Fruit fly (Drosophila melanogaster) Kc167 (cell line): ENCODE results near the gene daw.

Source experiments
- Myc ChIP-seq: fragments of >200 bp; optimal IDR thresholded peaks from 2 replicates; lab custom pipeline; 2017; ENCODE audit warnings: missing external identifiers
- Sin3A ChIP-seq: fragments of >200 bp; optimal IDR thresholded peaks from 2 replicates; lab custom pipeline; 2018; ENCODE audit warnings: missing external identifiers
- h ChIP-seq: fragments of >200 bp; optimal IDR thresholded peaks from 3 replicates; lab custom pipeline; 2018; ENCODE audit warnings: missing external identifiers
- insv ChIP-seq: fragments of >200 bp; optimal IDR thresholded peaks from 3 replicates; lab custom pipeline; 2018; ENCODE audit warnings: missing external identifiers
- psq ChIP-seq: fragments of >200 bp; optimal IDR thresholded peaks from 2 replicates; lab custom pipeline; 2017; ENCODE audit warnings: missing external identifiers
- ttk ChIP-seq: sonication (Bioruptor generic); optimal IDR thresholded peaks from 2 replicates; lab custom pipeline; 2017; ENCODE audit warnings: missing external identifiers

The daw gene

DNA sequence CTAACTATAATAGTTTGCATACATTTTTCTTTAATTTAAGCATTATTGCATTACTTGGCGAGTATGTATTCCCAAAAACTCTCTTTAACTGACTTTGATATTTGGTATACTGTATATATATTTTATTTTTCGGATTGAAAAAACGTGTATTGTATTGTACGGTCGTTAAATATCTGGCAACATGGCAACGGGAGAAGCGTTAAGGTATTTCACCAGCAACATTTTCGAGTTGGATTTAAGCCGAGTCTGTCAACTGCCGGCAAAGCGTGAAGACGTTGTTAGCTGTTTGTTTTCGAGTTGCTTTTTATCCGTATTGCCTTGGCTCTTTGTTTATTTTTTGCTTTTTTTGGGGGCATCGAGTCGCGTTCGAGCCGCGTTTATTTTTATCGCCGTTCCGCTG lies 34.8 kb downstream of the daw start, which contains the start of gene CG2975:
TSS of gene CG2975 (plus strand) at position 275 of the 400 bp plus-strand sequence.
- no peak for TF ChIP-seq psq (lab: Kevin White, UChicago)
- TF ChIP-seq insv (lab: Kevin White, UChicago) = no peak
- no peak for TF ChIP-seq ttk (lab: Kevin White, UChicago)
- no peak for TF ChIP-seq Sin3A (lab: Kevin White, UChicago)
- TF ChIP-seq Myc (lab: Kevin White, UChicago) = no peak
- TF ChIP-seq h (lab: Kevin White, UChicago) = no peak

- TF ChIP-seq insv (lab: Kevin White, UChicago) = no peak
- TF ChIP-seq psq (lab: Kevin White, UChicago) = no peak
- no peak for TF ChIP-seq Myc (lab: Kevin White, UChicago)
- TF ChIP-seq Sin3A (lab: Kevin White, UChicago) = no peak
- no peak for TF ChIP-seq h (lab: Kevin White, UChicago)
- no peak for TF ChIP-seq ttk (lab: Kevin White, UChicago)
Measured at dm6 chr2L:2840311-2840710, 35.2 kb downstream of the daw start.

DNA sequence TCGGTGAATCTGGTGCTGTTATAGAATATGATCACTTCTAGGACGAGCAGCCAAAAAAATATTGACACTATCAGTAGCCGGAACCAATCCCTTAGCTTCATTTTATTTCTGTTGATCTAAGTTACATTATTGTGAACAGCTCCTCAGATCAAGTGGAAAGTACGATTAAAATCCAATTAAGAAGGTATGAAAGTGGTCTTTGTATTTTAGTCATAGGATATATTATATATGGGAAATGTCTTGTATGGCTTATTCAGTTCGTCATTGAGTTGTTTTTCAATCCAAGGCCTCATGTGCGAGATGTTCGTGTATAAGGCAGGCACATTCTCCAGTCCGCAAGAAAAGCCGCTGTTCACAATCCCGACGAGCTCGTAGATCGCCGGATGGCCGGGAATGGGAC lies 39.4 kb downstream of the daw start, which contains the start of gene CG18558:
TSS of gene CG18558 (minus strand) at position 101 of the 400 bp plus-strand sequence.
- TF ChIP-seq Myc (lab: Kevin White, UChicago) (no peak), ttk (lab: Kevin White, UChicago) (no peak), insv (lab: Kevin White, UChicago) (no peak), Sin3A (lab: Kevin White, UChicago) (no peak), psq (lab: Kevin White, UChicago) (no peak), h (lab: Kevin White, UChicago) (no peak)

DNA sequence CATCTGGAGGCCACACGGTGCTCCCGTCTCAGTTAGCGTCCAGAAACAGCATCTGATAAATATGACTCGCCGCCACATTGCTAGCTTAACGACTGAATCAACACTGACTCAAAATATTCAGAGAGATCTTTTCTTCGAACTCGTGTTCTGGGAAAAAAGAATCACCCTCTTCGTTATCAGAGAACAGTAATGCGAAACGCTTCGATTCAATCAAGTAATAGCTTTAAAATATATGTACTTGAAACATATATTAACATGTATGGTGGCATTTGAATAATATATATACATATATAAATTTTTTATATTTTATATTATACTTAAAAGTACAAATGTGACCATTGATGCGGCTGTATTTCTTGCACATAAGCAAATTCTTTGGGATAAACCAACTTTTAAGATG lies 40.6 kb downstream of the daw start, which contains the start of gene CG18557:
TSS of gene CG18557 (minus strand) at position 101 of the 400 bp plus-strand sequence.
- TF ChIP-seq psq (lab: Kevin White, UChicago) (no peak), ttk (lab: Kevin White, UChicago) (no peak), Sin3A (lab: Kevin White, UChicago) (no peak), h (lab: Kevin White, UChicago) (no peak), insv (lab: Kevin White, UChicago) (no peak), Myc (lab: Kevin White, UChicago) (no peak)

DNA sequence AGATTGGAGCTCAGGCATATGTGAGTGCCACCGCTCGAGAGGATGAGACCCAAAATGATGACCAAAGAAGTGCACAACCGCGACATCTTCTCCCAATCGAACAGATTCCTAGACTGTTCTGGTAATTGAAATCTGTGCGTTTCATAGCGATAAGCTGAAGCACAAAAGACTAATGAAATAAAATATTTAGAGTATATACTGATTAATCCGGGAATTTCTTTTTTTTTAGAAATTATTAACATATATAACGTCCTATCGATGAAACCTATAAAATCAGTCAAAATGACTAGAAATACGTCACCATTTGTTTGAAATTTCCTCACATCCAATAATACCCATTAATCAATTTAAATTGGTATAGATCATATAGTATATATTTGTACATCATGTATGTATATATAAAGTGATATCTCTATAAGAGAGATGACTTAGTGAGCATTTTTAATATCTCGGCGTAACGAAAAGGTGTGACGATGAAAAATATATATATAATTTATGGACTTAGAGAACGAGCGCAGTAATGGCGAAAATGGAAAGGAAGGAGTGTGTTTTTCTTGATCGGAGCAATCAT lies 42.1 kb downstream of the daw start, which contains the start of the genes CG3117 and CG2983:
TSS of gene CG3117 (minus strand) at position 101 of the 571 bp plus-strand sequence.
TSS of gene CG2983 (plus strand) at position 521 of the 571 bp plus-strand sequence.
- TF ChIP-seq psq (lab: Kevin White, UChicago) (no peak), Myc (lab: Kevin White, UChicago) (no peak), Sin3A (lab: Kevin White, UChicago) (no peak), insv (lab: Kevin White, UChicago) (no peak)

DNA sequence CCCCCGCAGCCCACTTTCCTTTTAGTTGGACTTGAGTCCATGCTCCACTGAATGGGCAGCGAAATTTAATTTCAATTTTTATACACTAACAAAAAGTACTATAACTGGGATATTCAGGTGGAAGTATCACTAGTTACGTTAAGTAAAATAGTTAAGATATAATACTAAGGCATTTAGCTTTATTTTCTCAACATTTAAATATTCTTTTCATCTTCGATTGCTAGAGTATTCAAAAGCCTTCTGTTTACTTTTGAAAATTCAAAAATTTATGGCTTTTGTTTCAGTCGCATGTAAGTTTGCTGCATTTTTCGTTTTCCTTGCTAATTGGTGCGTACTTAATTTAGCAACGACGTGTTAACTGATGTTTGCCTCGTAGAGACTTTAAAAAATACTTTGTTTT lies 46.5 kb downstream of the daw start:
- TF ChIP-seq insv (lab: Kevin White, UChicago) = no peak
- no peak for TF ChIP-seq psq (lab: Kevin White, UChicago)
- TF ChIP-seq ttk (lab: Kevin White, UChicago) = no peak
- TF ChIP-seq Sin3A (lab: Kevin White, UChicago) = no peak
- TF ChIP-seq Myc (lab: Kevin White, UChicago) = no peak
- TF ChIP-seq h (lab: Kevin White, UChicago) = no peak

DNA sequence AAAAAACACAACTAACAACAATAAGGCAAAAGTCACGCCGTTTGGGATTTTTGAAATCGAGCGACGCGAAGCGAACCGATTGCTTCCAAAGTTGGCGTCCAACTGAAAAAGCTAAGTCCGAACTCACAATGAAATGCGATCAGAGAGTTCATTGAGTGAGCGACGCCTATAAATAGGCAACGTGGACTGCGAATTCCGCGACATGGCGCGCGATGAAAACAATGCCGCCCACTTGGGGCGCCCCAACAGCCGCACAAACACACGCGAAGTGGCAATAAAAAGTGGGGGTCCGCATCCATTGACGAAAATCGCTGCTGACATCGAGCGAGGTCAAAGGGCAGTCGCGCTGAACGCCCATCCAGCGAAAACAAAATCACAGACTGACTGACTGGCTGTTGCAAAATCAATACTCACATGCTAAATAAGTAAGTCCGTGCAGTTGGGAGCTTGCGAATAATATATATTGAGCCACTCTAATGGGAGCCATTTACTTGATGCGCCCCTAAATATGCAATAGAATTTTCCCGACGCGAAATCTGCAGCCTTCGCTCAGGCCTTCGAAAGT lies 50.2 kb downstream of the daw start:
- TF ChIP-seq Sin3A (lab: Kevin White, UChicago) (no peak), Myc (lab: Kevin White, UChicago) (no peak), ttk (lab: Kevin White, UChicago) (no peak), psq (lab: Kevin White, UChicago) (no peak), insv (lab: Kevin White, UChicago) (no peak), h (lab: Kevin White, UChicago) (no peak)

DNA sequence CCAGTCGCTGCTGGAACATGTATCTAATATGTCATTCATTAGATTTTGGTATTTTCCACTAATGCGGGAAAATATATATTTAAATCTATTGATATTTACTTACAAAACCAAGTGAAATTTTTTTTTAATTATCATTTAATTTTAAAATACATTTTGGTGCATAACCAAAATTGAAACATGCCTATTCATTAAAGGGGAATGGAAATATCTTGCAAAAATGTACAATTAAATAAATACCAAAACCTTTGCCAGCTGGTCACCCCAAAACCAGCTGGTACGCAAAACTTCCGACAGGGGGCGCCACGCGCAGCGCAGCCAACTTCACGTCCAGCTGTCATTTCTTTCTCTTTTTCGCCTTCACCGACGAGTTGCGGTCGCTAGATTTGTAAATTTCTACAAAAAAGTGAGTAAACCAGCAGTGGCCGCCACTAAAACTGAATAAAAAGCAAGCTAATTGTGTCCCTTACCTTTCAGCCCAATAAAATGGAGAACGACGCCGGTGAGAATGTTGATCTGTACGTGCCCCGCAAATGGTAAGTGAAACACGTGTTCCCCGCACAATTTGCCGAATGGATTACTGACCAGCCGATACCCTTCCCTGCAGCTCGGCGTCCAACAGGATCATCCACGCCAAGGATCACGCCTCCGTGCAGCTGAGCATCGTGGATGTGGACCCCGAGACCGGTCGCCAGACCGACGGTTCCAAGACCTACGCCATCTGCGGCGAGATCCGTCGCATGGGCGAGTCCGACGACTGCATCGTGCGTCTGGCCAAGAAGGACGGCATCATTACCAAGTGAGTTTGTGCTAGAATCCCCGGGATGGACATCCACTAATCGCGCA lies 50.9 kb downstream of the daw start, which contains the start of the genes CG3104 and RpS21:
TSS of gene CG3104 (minus strand) at position 6 of the 843 bp plus-strand sequence.
TSS of gene RpS21 (plus strand) at position 298 of the 843 bp plus-strand sequence.
- no peak for TF ChIP-seq h (lab: Kevin White, UChicago)
- no peak for TF ChIP-seq ttk (lab: Kevin White, UChicago)

dm6 chr2L:2856960-2857584 lies 52.0 kb downstream of the daw start, which contains the start of gene CG2991:
TSS of gene CG2991 (plus strand) at chr2L:2857164.
- TF ChIP-seq ttk (lab: Kevin White, UChicago) = no peak
- no peak for TF ChIP-seq psq (lab: Kevin White, UChicago)
- TF ChIP-seq insv (lab: Kevin White, UChicago) = no peak
- TF ChIP-seq Sin3A (lab: Kevin White, UChicago) = no peak
- TF ChIP-seq h (lab: Kevin White, UChicago) = no peak

dm6 chr2L:2857862-2858734 lies 53.0 kb downstream of the daw start:
- TF ChIP-seq psq (lab: Kevin White, UChicago) (no peak), Myc (lab: Kevin White, UChicago) (no peak), h (lab: Kevin White, UChicago) (no peak), insv (lab: Kevin White, UChicago) (no peak), Sin3A (lab: Kevin White, UChicago) (no peak), ttk (lab: Kevin White, UChicago) (no peak)
